Worm (Caenorhabditis elegans) whole organism, L1 larva: Measurements from ENCODE around the gene sto-3.

Experiments used
- C16A3.4 ChIP-seq: fragments of 150-350 bp; optimal IDR thresholded peaks from 2 replicates; lab custom pipeline; 2014; ENCODE audit warnings: missing biosample characterization, missing genetic modification characterization
- C34B4.2 ChIP-seq: sonication (generic microtip); optimal IDR thresholded peaks from 2 replicates; lab custom pipeline; 2017; ENCODE audit warnings: mild to moderate bottlenecking, missing genetic modification characterization, missing compliant biosample characterization
- Y116A8C.19 ChIP-seq: sonication (generic microtip); optimal IDR thresholded peaks from 2 replicates; lab custom pipeline; 2016; ENCODE audit warnings: missing compliant biosample characterization, missing genetic modification characterization, borderline replicate concordance
- ama-1 ChIP-seq: fragments of 150-350 bp; optimal IDR thresholded peaks from 2 replicates; lab custom pipeline; 2014
- blmp-1 ChIP-seq: fragments of 150-350 bp; optimal IDR thresholded peaks from 2 replicates; lab custom pipeline; 2014; ENCODE audit warnings: missing biosample characterization, missing genetic modification characterization
- ceh-63 ChIP-seq: fragments of 200-800 bp; sonication (Bioruptor generic); optimal IDR thresholded peaks from 2 replicates; lab custom pipeline; 2018; ENCODE audit warnings: mild to moderate bottlenecking, missing genetic modification characterization, missing compliant biosample characterization
- ceh-82 ChIP-seq, 3 experiments: fragments of 150-350 bp in 1 of 3; sonication (generic microtip) in 2 of 3; optimal IDR thresholded peaks; 2 replicates each; lab custom pipeline; 2014 to 2017; ENCODE audit warnings: missing biosample characterization in 3 of 3, missing genetic modification characterization in 3 of 3
- ceh-88 ChIP-seq: fragments of 200-800 bp; sonication (Bioruptor generic); IDR thresholded peaks from 2 replicates; pipeline ENCODE4 v1.3.6; 2022; ENCODE audit warnings: missing genetic modification characterization, missing compliant biosample characterization
- ceh-90 ChIP-seq: sonication (generic microtip); optimal IDR thresholded peaks from 2 replicates; lab custom pipeline; 2016; ENCODE audit warnings: missing genetic modification characterization, missing compliant biosample characterization
- dpl-1 ChIP-seq, 3 experiments: fragments of 150-350 bp in 2 of 3; sonication (generic microtip) in 1 of 3; optimal IDR thresholded peaks; 2 replicates each; lab custom pipeline; 2014 to 2017; ENCODE audit warnings: missing biosample characterization in 3 of 3, missing genetic modification characterization in 3 of 3, missing genetic modification reagents in 3 of 3
- efl-1 ChIP-seq, 4 experiments: fragments of 150-350 bp; optimal IDR thresholded peaks in 3 of 4; peaks in 1 of 4; 1 replicate in 1 of 4; 2 replicates in 3 of 4; lab custom pipeline; 2014; ENCODE audit warnings: missing biosample characterization in 2 of 4, missing genetic modification characterization in 2 of 4, missing genetic modification reagents in 2 of 4
- egl-13 ChIP-seq: sonication (generic microtip); optimal IDR thresholded peaks from 2 replicates; lab custom pipeline; 2016; ENCODE audit warnings: missing genotype, missing genetic modification reagents, missing genetic modification characterization, missing compliant biosample characterization
- egl-27 ChIP-seq, 2 experiments: fragments of 150-350 bp in 1 of 2; sonication (generic microtip); optimal IDR thresholded peaks; 3 replicates each; lab custom pipeline; 2017 to 2018; ENCODE audit warnings: missing biosample characterization in 2 of 2, missing genetic modification characterization in 2 of 2, missing genetic modification reagents in 2 of 2
- elt-3 ChIP-seq, 6 experiments: fragments of 150-350 bp in 1 of 6; sonication (generic microtip); optimal IDR thresholded peaks; 2 replicates each; lab custom pipeline; 2017 to 2018; ENCODE audit warnings: missing biosample characterization in 6 of 6, missing genetic modification characterization in 6 of 6, inconsistent platforms in 1 of 6
- fkh-10 ChIP-seq: sonication (generic microtip); optimal IDR thresholded peaks from 2 replicates; lab custom pipeline; 2017; ENCODE audit warnings: missing biosample characterization, missing genetic modification reagents, missing genetic modification characterization
- fkh-8 ChIP-seq: sonication (generic microtip); optimal IDR thresholded peaks from 2 replicates; lab custom pipeline; 2016; ENCODE audit warnings: mild to moderate bottlenecking, missing genetic modification characterization, missing compliant biosample characterization
- hlh-17 ChIP-seq: fragments of 200-800 bp; sonication (Bioruptor generic); optimal IDR thresholded peaks from 2 replicates; lab custom pipeline; 2018; ENCODE audit warnings: missing genetic modification characterization, mild to moderate bottlenecking, missing compliant biosample characterization, moderate library complexity, borderline replicate concordance
- hlh-4 ChIP-seq: sonication (generic microtip); optimal IDR thresholded peaks from 2 replicates; lab custom pipeline; 2016; ENCODE audit warnings: mild to moderate bottlenecking, missing genetic modification characterization, missing compliant biosample characterization
- hpl-2 ChIP-seq: fragments of 150-350 bp; optimal IDR thresholded peaks from 2 replicates; lab custom pipeline; 2014; ENCODE audit warnings: missing biosample characterization, missing genetic modification reagents, missing genetic modification characterization
- isw-1 ChIP-seq: fragments of 200-800 bp; sonication (Bioruptor generic); IDR thresholded peaks from 2 replicates; pipeline ENCODE4 v1.3.6; 2022; ENCODE audit warnings: missing genetic modification characterization, missing compliant biosample characterization
- lin-14 ChIP-seq: fragments of 200-800 bp; sonication (Bioruptor generic); optimal IDR thresholded peaks from 2 replicates; lab custom pipeline; 2018; ENCODE audit warnings: mild to moderate bottlenecking, missing genetic modification characterization, moderate library complexity, missing compliant biosample characterization
- lin-39 ChIP-seq: fragments of 150-350 bp; optimal IDR thresholded peaks from 2 replicates; lab custom pipeline; 2014; ENCODE audit warnings: missing biosample characterization, missing genetic modification reagents, missing genetic modification characterization
- mab-9 ChIP-seq: fragments of 200-800 bp; sonication (Bioruptor generic); IDR thresholded peaks from 2 replicates; pipeline ENCODE4 v1.3.6; 2022; ENCODE audit warnings: missing genetic modification reagents, missing genetic modification characterization, missing compliant biosample characterization
- nhr-11 ChIP-seq: fragments of 150-350 bp; optimal IDR thresholded peaks from 2 replicates; lab custom pipeline; 2014; ENCODE audit warnings: missing biosample characterization, missing genetic modification characterization
- nhr-12 ChIP-seq: sonication (generic microtip); optimal IDR thresholded peaks from 2 replicates; lab custom pipeline; 2017; ENCODE audit warnings: missing biosample characterization, missing genetic modification characterization
- nhr-237 ChIP-seq: fragments of 150-350 bp; optimal IDR thresholded peaks from 2 replicates; lab custom pipeline; 2014; ENCODE audit warnings: missing biosample characterization, missing genetic modification characterization
- nhr-47 ChIP-seq: sonication (generic microtip); optimal IDR thresholded peaks from 2 replicates; lab custom pipeline; 2016; ENCODE audit warnings: mild to moderate bottlenecking, missing genetic modification characterization, moderate library complexity, missing compliant biosample characterization
- nhr-77 ChIP-seq: fragments of 150-350 bp; optimal IDR thresholded peaks from 2 replicates; lab custom pipeline; 2014; ENCODE audit warnings: missing biosample characterization, missing genetic modification characterization
- rnt-1 ChIP-seq: sonication (generic microtip); optimal IDR thresholded peaks from 2 replicates; lab custom pipeline; 2016; ENCODE audit warnings: mild to moderate bottlenecking, missing genetic modification characterization, moderate library complexity, missing compliant biosample characterization
- snpc-4 ChIP-seq: fragments of 150-350 bp; optimal IDR thresholded peaks from 2 replicates; lab custom pipeline; 2014; ENCODE audit warnings: missing biosample characterization, missing genetic modification characterization
- snu-23 ChIP-seq: sonication (generic microtip); optimal IDR thresholded peaks from 2 replicates; lab custom pipeline; 2016; ENCODE audit warnings: missing genetic modification characterization, missing compliant biosample characterization
- tbx-2 ChIP-seq: sonication (generic microtip); optimal IDR thresholded peaks from 2 replicates; lab custom pipeline; 2016; ENCODE audit warnings: missing genetic modification characterization, missing compliant biosample characterization
- tlp-1 ChIP-seq: fragments of 150-350 bp; optimal IDR thresholded peaks from 2 replicates; lab custom pipeline; 2014; ENCODE audit warnings: missing biosample characterization, missing genetic modification characterization
- unc-130 ChIP-seq: fragments of 150-350 bp; optimal IDR thresholded peaks from 2 replicates; lab custom pipeline; 2017; ENCODE audit warnings: missing biosample characterization, missing genetic modification characterization, inconsistent platforms
- unc-62 ChIP-seq: fragments of 150-350 bp; optimal IDR thresholded peaks from 2 replicates; lab custom pipeline; 2014; ENCODE audit warnings: missing biosample characterization, missing genetic modification reagents, missing genetic modification characterization
- vab-15 ChIP-seq: sonication (generic microtip); optimal IDR thresholded peaks from 2 replicates; lab custom pipeline; 2017; ENCODE audit warnings: missing genotype, mild to moderate bottlenecking, missing genetic modification characterization, missing compliant biosample characterization
- xbp-1 ChIP-seq: sonication (generic microtip); optimal IDR thresholded peaks from 2 replicates; lab custom pipeline; 2016; ENCODE audit warnings: missing genetic modification characterization, missing compliant biosample characterization
- zip-4 ChIP-seq: fragments of 200-800 bp; sonication (Bioruptor generic); optimal IDR thresholded peaks from 2 replicates; lab custom pipeline; 2018; ENCODE audit warnings: mild to moderate bottlenecking, missing genetic modification characterization, moderate library complexity, missing compliant biosample characterization

Gene sto-3

DNA sequence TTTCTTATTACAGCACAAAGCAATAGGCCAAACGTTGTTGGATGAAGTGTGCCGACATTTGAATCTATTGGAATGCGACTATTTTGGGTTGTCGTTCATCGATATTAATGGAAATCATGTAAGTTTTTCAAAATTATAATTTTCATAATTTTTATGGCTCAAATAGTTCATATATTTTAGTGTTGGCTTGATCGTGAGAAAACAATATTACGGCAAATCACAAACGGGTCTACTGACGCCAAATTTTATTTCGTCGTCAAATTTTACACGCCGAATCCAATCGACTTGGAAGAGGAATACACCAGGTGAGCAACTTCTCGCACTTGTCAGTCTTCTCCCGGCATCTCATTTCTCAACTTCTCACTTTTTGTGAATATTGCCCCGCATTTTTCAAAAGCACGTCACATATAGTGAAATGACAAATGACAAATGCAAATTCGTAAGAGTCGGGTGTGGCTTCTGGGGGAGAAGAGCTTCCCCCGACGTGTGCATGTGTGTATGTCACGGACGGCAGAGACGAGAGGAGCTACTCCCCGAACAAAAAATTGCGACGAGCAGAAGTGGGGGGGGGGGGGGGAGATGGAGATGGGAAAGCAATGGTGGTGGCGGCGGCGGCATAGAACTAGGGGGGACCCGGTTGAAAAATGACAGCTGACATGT, 45.3 kb downstream of the sto-3 start:
- TF ChIP-seq lin-14: peak; percentile 78
- TF ChIP-seq lin-39 (tag; lab: Kevin White, UChicago): no peak
- no peak for TF ChIP-seq efl-1 (optimal IDR thresholded peaks at IDR 0.05; lab: Kevin White, UChicago)
- TF ChIP-seq efl-1 (GFP tag; optimal IDR thresholded peaks at IDR 0.05 in 1 of 2; lab: Kevin White, UChicago): peak in 1 of 2 experiments; percentile 49
- TF ChIP-seq ceh-82 (tag; optimal IDR thresholded peaks at IDR 0.05; lab: Kevin White, UChicago): peak in 1 of 3 experiments; percentile 17
- 0 out of 2 replicates have a peak, but pooled peaks have one; percentile 19 for TF ChIP-seq mab-9 (GFP tag; lab: Robert Waterston, UW)

DNA sequence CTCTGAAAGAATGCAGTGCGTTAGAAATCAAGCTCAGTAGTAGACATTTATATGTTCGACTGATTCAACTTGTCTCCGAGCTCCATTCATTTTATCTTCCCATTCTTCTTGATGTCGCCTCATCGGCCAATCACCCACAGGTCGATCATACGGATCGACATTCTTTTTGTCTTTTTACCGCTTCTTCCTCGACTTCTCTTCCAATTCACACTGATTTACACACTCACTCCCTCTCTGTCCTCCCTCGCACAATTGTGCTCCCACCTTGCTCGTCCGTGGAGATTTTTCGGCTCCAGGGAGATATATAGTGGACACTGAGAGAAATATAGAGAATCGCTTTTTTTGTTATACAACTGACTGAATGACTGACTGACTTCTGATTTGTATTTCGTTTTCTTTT, 47.7 kb downstream of the sto-3 start:
- TF ChIP-seq tbx-2 (tag; lab: Kevin White, UChicago): no peak
- peak; percentile 67 for TF ChIP-seq lin-14
- TF ChIP-seq rnt-1: peak; percentile 44
- TF ChIP-seq ceh-90 (tag; lab: Kevin White, UChicago): no peak

DNA sequence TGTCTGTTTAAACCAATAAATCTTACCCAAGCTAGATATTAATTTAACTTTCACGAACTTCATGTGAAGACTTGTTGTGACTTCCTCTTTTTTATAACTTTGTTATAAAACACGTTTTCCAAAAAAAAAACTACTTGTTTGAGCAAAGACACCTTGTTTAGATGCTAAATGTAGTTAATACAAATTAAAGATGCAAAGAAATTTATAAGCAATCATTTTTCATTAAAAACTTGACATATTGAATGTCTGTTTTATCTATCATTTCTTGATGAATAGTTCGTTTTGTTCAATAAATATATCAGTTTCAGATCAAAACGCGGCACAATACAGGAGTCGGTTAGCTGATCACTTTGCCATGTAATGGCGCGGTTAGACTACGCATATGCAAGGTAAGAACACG, 49.7 kb downstream of the sto-3 start, which contains the start of gene frm-3:
Gene frm-3, plus strand, starts transcription at position 301 of the 400 bp plus-strand sequence.
- no peak for TF ChIP-seq snpc-4 (tag; lab: Kevin White, UChicago)
- TF ChIP-seq blmp-1 (tag; lab: Kevin White, UChicago): no peak
- TF ChIP-seq nhr-12: no peak
- TF ChIP-seq C16A3.4 (tag; lab: Kevin White, UChicago): no peak
- no peak for TF ChIP-seq zip-4 (GFP tag; lab: Kevin White, UChicago)
- TF ChIP-seq ceh-63 (GFP tag; lab: Kevin White, UChicago): no peak
- TF ChIP-seq unc-130: no peak
- TF ChIP-seq nhr-77 (tag; lab: Kevin White, UChicago): no peak
- no peak for TF ChIP-seq egl-13 (tag; lab: Kevin White, UChicago)
- no peak for TF ChIP-seq unc-62 (GFP tag; lab: Kevin White, UChicago)
- TF ChIP-seq xbp-1 (tag; lab: Kevin White, UChicago): no peak
- TF ChIP-seq egl-27 (tag; optimal IDR thresholded peaks at IDR 0.05; lab: Kevin White, UChicago): no peak
- no peak for TF ChIP-seq nhr-11 (tag; lab: Kevin White, UChicago)

DNA sequence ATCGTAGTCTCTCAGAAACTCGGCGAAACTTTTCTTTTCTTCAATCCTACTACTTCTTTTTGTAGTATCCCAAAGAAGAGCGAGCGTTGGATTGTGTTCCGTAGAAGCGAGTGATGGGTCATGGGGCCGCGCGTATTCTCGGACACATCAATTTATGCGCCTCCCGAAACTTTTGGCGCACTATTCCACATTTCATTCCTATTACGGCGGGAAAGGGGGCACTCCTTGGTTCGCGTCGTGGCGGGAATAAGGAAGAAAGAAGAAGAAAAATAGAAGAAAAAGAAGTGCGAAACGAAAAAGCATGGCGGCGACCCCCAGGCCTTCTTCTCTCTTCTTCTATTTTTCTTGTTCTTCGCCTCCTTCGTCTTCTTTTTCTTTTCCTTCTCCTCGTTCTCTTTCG, 50.2 kb downstream of the sto-3 start:
- TF ChIP-seq zip-4 (GFP tag; lab: Kevin White, UChicago) (no peak), lin-14 (peak; percentile 80), nhr-47 (tag; lab: Kevin White, UChicago) (no peak), hpl-2 (no peak), fkh-8 (tag; lab: Kevin White, UChicago) (no peak), tlp-1 (tag; lab: Kevin White, UChicago) (no peak), isw-1 (GFP tag; lab: Robert Waterston, UW) (peak; percentile 9; the same call in 1 of the 2 replicates), ceh-88 (GFP tag; lab: Robert Waterston, UW) (no peak), snu-23 (GFP tag; lab: Kevin White, UChicago) (no peak), ama-1 (lab: Kevin White, UChicago) (no peak), elt-3 (tag; optimal IDR thresholded peaks at IDR 0.05; lab: Kevin White, UChicago) (no peak), nhr-237 (tag; lab: Kevin White, UChicago) (no peak), vab-15 (no peak), C34B4.2 (tag; lab: Kevin White, UChicago) (no peak), hlh-4 (tag; lab: Kevin White, UChicago) (no peak), hlh-17 (no peak), ceh-63 (GFP tag; lab: Kevin White, UChicago) (no peak), Y116A8C.19 (tag; lab: Kevin White, UChicago) (no peak), fkh-10 (GFP tag; lab: Kevin White, UChicago) (peak; percentile 19), dpl-1 (GFP tag; optimal IDR thresholded peaks at IDR 0.05; lab: Kevin White, UChicago) (no peak), nhr-77 (tag; lab: Kevin White, UChicago) (no peak)
